Fruit fly (Drosophila melanogaster): ENCODE results near the gene OXA1L.

Gene OXA1L

dm6 chr3L:10866633-10867379 lies 19.5 kb downstream of the OXA1L start (continued):
- no peak for TF ChIP-seq CG7357 (GFP tag; IDR thresholded peaks at IDR 0.05)
- no peak for TF ChIP-seq pb (GFP tag; optimal IDR thresholded peaks at IDR 0.05)
- no peak for TF ChIP-seq CG34224 (GFP tag; IDR thresholded peaks at IDR 0.05; ENCODE audit: partially characterized antibody)
- TF ChIP-seq Fer1 (GFP tag; optimal IDR thresholded peaks at IDR 0.05): peak; percentile 53
- no peak for TF ChIP-seq CG6272 (GFP tag; IDR thresholded peaks at IDR 0.05)
- no peak for TF ChIP-seq Awh (GFP tag; IDR thresholded peaks at IDR 0.05)
- TF ChIP-seq crc (GFP tag; optimal IDR thresholded peaks at IDR 0.05): no peak
- TF ChIP-seq CG10267 (tag; optimal IDR thresholded peaks at IDR 0.05): no peak
- TF ChIP-seq Gsc (GFP tag; IDR thresholded peaks at IDR 0.05): no peak
- no peak for TF ChIP-seq HLHmδ (GFP tag; optimal IDR thresholded peaks at IDR 0.05)
- no peak for TF ChIP-seq croc (GFP tag; conservative IDR thresholded peaks at IDR 0.05)
- TF ChIP-seq slou (GFP tag; optimal IDR thresholded peaks at IDR 0.05): no peak
- 0 out of 3 replicates have a peak, but pooled peaks have one; percentile 59 for TF ChIP-seq CG11560 (tag; IDR thresholded peaks at IDR 0.05)
- TF ChIP-seq sd (tag; optimal IDR thresholded peaks at IDR 0.05): peak; percentile 95
- TF ChIP-seq CG12155 (GFP tag; optimal IDR thresholded peaks at IDR 0.05): peak; percentile 56
- peak; percentile 34; the same call in 1 of the 2 replicates for TF ChIP-seq CG4730 (GFP tag; IDR thresholded peaks at IDR 0.05)
- TF ChIP-seq TFAM (GFP tag; optimal IDR thresholded peaks at IDR 0.05): no peak
- no peak for TF ChIP-seq Dip2 (GFP tag; IDR thresholded peaks at IDR 0.05)
- peak; percentile 46 for TF ChIP-seq gem (tag; optimal IDR thresholded peaks at IDR 0.05)
- no peak for TF ChIP-seq CG6854 (GFP tag; optimal IDR thresholded peaks at IDR 0.05)
- peak; percentile 37; the same call in 1 of the 4 replicates for TF ChIP-seq Gug (GFP tag; IDR thresholded peaks at IDR 0.05)
- TF ChIP-seq Fer3 (tag; optimal IDR thresholded peaks at IDR 0.05): peak; percentile 50
- TF ChIP-seq Lpt (GFP tag; optimal IDR thresholded peaks at IDR 0.05): no peak
- no peak for TF ChIP-seq abd-A (tag; optimal IDR thresholded peaks at IDR 0.05)
- TF ChIP-seq HmgD (GFP tag; optimal IDR thresholded peaks at IDR 0.05): no peak
- TF ChIP-seq tgo (GFP tag; IDR thresholded peaks at IDR 0.05): no peak; the same call in 2 of the 3 replicates
- TF ChIP-seq CG17328 (GFP tag; IDR thresholded peaks at IDR 0.05): peak; percentile 20; the same call in 1 of the 2 replicates
- no peak for TF ChIP-seq CG14965 (GFP tag; optimal IDR thresholded peaks at IDR 0.05; ENCODE audit: borderline replicate concordance)
- peak; percentile 24 for TF ChIP-seq Antp (GFP tag; optimal IDR thresholded peaks at IDR 0.05)
- TF ChIP-seq CG2116 (GFP tag; optimal IDR thresholded peaks at IDR 0.05): no peak
- TF ChIP-seq CG7963 (GFP tag; IDR thresholded peaks at IDR 0.05; ENCODE audit: partially characterized antibody): no peak
- TF ChIP-seq vvl (GFP tag; IDR thresholded peaks at IDR 0.05): 0 out of 2 replicates have a peak, but pooled peaks have one; percentile 12
- no peak for TF ChIP-seq Elba2 (GFP tag; optimal IDR thresholded peaks at IDR 0.05)
- TF ChIP-seq sens-2 (GFP tag; IDR thresholded peaks at IDR 0.05): peak; percentile 51; the same call in 1 of the 2 replicates
- TF ChIP-seq CG1602 (GFP tag; optimal IDR thresholded peaks at IDR 0.05): no peak
- TF ChIP-seq Dp (GFP tag; optimal IDR thresholded peaks at IDR 0.05): no peak
- no peak for TF ChIP-seq bigmax (GFP tag; optimal IDR thresholded peaks at IDR 0.05)
- TF ChIP-seq klu (GFP tag; IDR thresholded peaks at IDR 0.05): no peak
- peak; percentile 59 for TF ChIP-seq grn (GFP tag; optimal IDR thresholded peaks at IDR 0.05)
- TF ChIP-seq CG1792 (GFP tag; optimal IDR thresholded peaks at IDR 0.05): peak; percentile 30
- TF ChIP-seq CG10274 (GFP tag; optimal IDR thresholded peaks at IDR 0.05): peak; percentile 32
- peak; percentile 35 for TF ChIP-seq CG11247 (GFP tag; IDR thresholded peaks at IDR 0.05)
- peak; percentile 15 for TF ChIP-seq dmrt99B (tag; optimal IDR thresholded peaks at IDR 0.05)
- no peak for TF ChIP-seq Mad (GFP tag; optimal IDR thresholded peaks at IDR 0.05)
- no peak for TF ChIP-seq CG4617 (GFP tag; optimal IDR thresholded peaks at IDR 0.05; ENCODE audit: borderline replicate concordance)
- TF ChIP-seq sqz (GFP tag; optimal IDR thresholded peaks at IDR 0.05): no peak
- no peak for TF ChIP-seq nmo (GFP tag; optimal IDR thresholded peaks at IDR 0.05)
- peak; percentile 7 for TF ChIP-seq Sox102F (GFP tag; optimal IDR thresholded peaks at IDR 0.05)
- TF ChIP-seq CG11696 (GFP tag; IDR thresholded peaks at IDR 0.05): no peak
- peak; percentile 14 for TF ChIP-seq CG9609 (GFP tag; optimal IDR thresholded peaks at IDR 0.05)
